Fruit fly (Drosophila melanogaster) whole organism, embryonic: Measurements from ENCODE around the gene CG33111.

Experiments
- ATbp ChIP-seq: fragments of 200-800 bp; sonication (Bioruptor generic); optimal IDR thresholded peaks from 2 replicates; lab custom pipeline; 2017; ENCODE audit warnings: missing biosample characterization, mild to moderate bottlenecking, missing genetic modification characterization, missing genetic modification reagents
- Abd-B ChIP-seq: fragments of 200-800 bp; sonication (Bioruptor generic); optimal IDR thresholded peaks from 2 replicates; lab custom pipeline; 2018; ENCODE audit warnings: missing biosample characterization, mild to moderate bottlenecking, missing genetic modification characterization, moderate library complexity
- Ada2b ChIP-seq: fragments of 200-800 bp; sonication (Bioruptor generic); IDR thresholded peaks from 2 replicates; pipeline ENCODE4 v1.3.6; 2022; ENCODE audit warnings: missing biosample characterization, missing genetic modification characterization
- Awh ChIP-seq: fragments of 200-800 bp; sonication (Bioruptor generic); IDR thresholded peaks from 2 replicates; pipeline ENCODE4, ENCODE4 v1.3.6; 2022; ENCODE audit warnings: missing biosample characterization, missing genetic modification characterization
- Bdp1 ChIP-seq: fragments of 200-800 bp; sonication (Bioruptor generic); optimal IDR thresholded peaks from 3 replicates; lab custom pipeline; 2016; ENCODE audit warnings: missing biosample characterization, missing genetic modification characterization
- Blimp-1 ChIP-seq: fragments of 200-800 bp; sonication (Bioruptor generic); optimal IDR thresholded peaks from 3 replicates; lab custom pipeline; 2018; ENCODE audit warnings: missing biosample characterization, missing genetic modification characterization, mild to moderate bottlenecking, moderate library complexity, missing genetic modification reagents
- CG10209 ChIP-seq: fragments of 200-800 bp; sonication (Bioruptor generic); optimal IDR thresholded peaks from 3 replicates; lab custom pipeline; 2017; ENCODE audit warnings: missing biosample characterization, mild to moderate bottlenecking, missing genetic modification characterization, missing genetic modification reagents
- CG1024 ChIP-seq: fragments of 200-800 bp; sonication (Bioruptor generic); IDR thresholded peaks from 2 replicates; pipeline ENCODE4 v1.3.6; 2022; ENCODE audit warnings: missing biosample characterization, missing genetic modification characterization
- CG11085 ChIP-seq: fragments of 200-800 bp; sonication (Bioruptor generic); IDR thresholded peaks from 2 replicates; pipeline ENCODE4 v1.3.6; 2022; ENCODE audit warnings: missing biosample characterization, missing genetic modification characterization
- CG11398 ChIP-seq: fragments of 200-800 bp; sonication (Bioruptor generic); optimal IDR thresholded peaks from 2 replicates; lab custom pipeline; 2016; ENCODE audit warnings: missing biosample characterization, missing genetic modification characterization
- CG14050 ChIP-seq: fragments of 200-800 bp; sonication (Bioruptor generic); IDR thresholded peaks from 3 replicates; pipeline ENCODE4 v1.3.6; 2022; ENCODE audit warnings: missing biosample characterization, missing genetic modification characterization
- CG17328 ChIP-seq: fragments of 200-800 bp; sonication (Bioruptor generic); IDR thresholded peaks from 2 replicates; pipeline ENCODE4 v1.3.6; 2022; ENCODE audit warnings: missing biosample characterization, missing genetic modification characterization
- CG17612 ChIP-seq: fragments of 200-800 bp; sonication (Bioruptor generic); IDR thresholded peaks from 2 replicates; pipeline ENCODE4 v1.3.6; 2022; ENCODE audit warnings: missing biosample characterization, missing genetic modification characterization
- CG30403 ChIP-seq: fragments of 200-800 bp; sonication (Bioruptor generic); optimal IDR thresholded peaks from 3 replicates; lab custom pipeline; 2016; ENCODE audit warnings: missing biosample characterization, missing genetic modification characterization
- CG32767 ChIP-seq: fragments of 200-800 bp; sonication (Bioruptor generic); IDR thresholded peaks from 2 replicates; pipeline ENCODE4 v1.3.6; 2022; ENCODE audit warnings: missing biosample characterization, missing genetic modification characterization
- CG3995 ChIP-seq: fragments of 200-800 bp; sonication (Bioruptor generic); optimal IDR thresholded peaks from 3 replicates; lab custom pipeline; 2016; ENCODE audit warnings: missing biosample characterization, missing genetic modification characterization
- CG43689 ChIP-seq: fragments of 200-800 bp; sonication (Bioruptor generic); IDR thresholded peaks from 2 replicates; pipeline ENCODE4 v1.3.6; 2022; ENCODE audit warnings: missing biosample characterization, missing genetic modification characterization
- CG4730 ChIP-seq: fragments of 200-800 bp; sonication (Bioruptor generic); IDR thresholded peaks from 2 replicates; pipeline ENCODE4 v1.3.6; 2022; ENCODE audit warnings: missing biosample characterization, missing genetic modification characterization
- CG4820 ChIP-seq: fragments of 200-800 bp; sonication (Bioruptor generic); optimal IDR thresholded peaks from 3 replicates; lab custom pipeline; 2016; ENCODE audit warnings: missing biosample characterization, missing genetic modification characterization
- CG5245 ChIP-seq: fragments of 200-800 bp; sonication (Bioruptor generic); optimal IDR thresholded peaks from 3 replicates; lab custom pipeline; 2016; ENCODE audit warnings: missing biosample characterization, missing genetic modification characterization
- CG8281 ChIP-seq: fragments of 200-800 bp; sonication (Bioruptor generic); optimal IDR thresholded peaks from 2 replicates; lab custom pipeline; 2018; ENCODE audit warnings: missing biosample characterization, mild to moderate bottlenecking, missing genetic modification characterization, moderate library complexity
- CoRest ChIP-seq: fragments of 200-800 bp; sonication (Bioruptor generic); optimal IDR thresholded peaks from 3 replicates; lab custom pipeline; 2018; ENCODE audit warnings: missing biosample characterization, mild to moderate bottlenecking, missing genetic modification characterization, moderate library complexity
- Doc2 ChIP-seq: fragments of 200-800 bp; sonication (Bioruptor generic); IDR thresholded peaks from 2 replicates; pipeline ENCODE4 v1.3.6; 2022; ENCODE audit warnings: missing biosample characterization, missing genetic modification characterization
- Dref ChIP-seq: fragments of 200-800 bp; sonication (Bioruptor generic); IDR thresholded peaks from 2 replicates; pipeline ENCODE4 v1.3.6; 2022; ENCODE audit warnings: missing biosample characterization, missing genetic modification characterization
- E2f1 ChIP-seq: fragments of 200-800 bp; sonication (Bioruptor generic); IDR thresholded peaks from 2 replicates; pipeline ENCODE4 v1.3.6; 2022; ENCODE audit warnings: missing biosample characterization, missing genetic modification characterization
- Gug ChIP-seq: fragments of 200-800 bp; sonication (Bioruptor generic); IDR thresholded peaks from 4 replicates; pipeline ENCODE4 v1.3.6; 2022; ENCODE audit warnings: missing biosample characterization, missing genetic modification characterization
- Lhr ChIP-seq: fragments of 200-800 bp; sonication (Bioruptor generic); optimal IDR thresholded peaks from 3 replicates; lab custom pipeline; 2017; ENCODE audit warnings: mild to moderate bottlenecking, missing biosample characterization, missing genetic modification reagents, missing genetic modification characterization
- Max ChIP-seq: fragments of 200-800 bp; sonication (Bioruptor generic); optimal IDR thresholded peaks from 2 replicates; lab custom pipeline; 2016; ENCODE audit warnings: missing biosample characterization, mild to moderate bottlenecking, missing genetic modification characterization
- Mes4 ChIP-seq: fragments of 200-800 bp; sonication (Bioruptor generic); optimal IDR thresholded peaks from 2 replicates; lab custom pipeline; 2016; ENCODE audit warnings: missing biosample characterization, missing genetic modification characterization
- Sox102F ChIP-seq: fragments of 200-800 bp; sonication (Bioruptor generic); optimal IDR thresholded peaks from 2 replicates; lab custom pipeline; 2018; ENCODE audit warnings: missing biosample characterization, mild to moderate bottlenecking, missing genetic modification characterization, moderate library complexity
- abd-A ChIP-seq: fragments of 200-800 bp; sonication (Bioruptor generic); optimal IDR thresholded peaks from 3 replicates; lab custom pipeline; 2019; ENCODE audit warnings: missing biosample characterization, mild to moderate bottlenecking, missing genetic modification characterization, moderate library complexity
- btn ChIP-seq: fragments of 200-800 bp; sonication (Bioruptor generic); optimal IDR thresholded peaks from 2 replicates; lab custom pipeline; 2016; ENCODE audit warnings: missing biosample characterization, missing genetic modification characterization
- chif ChIP-seq, 2 experiments: fragments of 200-800 bp; sonication (Bioruptor generic); optimal IDR thresholded peaks; 3 replicates each; lab custom pipeline; 2016; ENCODE audit warnings: missing biosample characterization in 2 of 2, missing genetic modification characterization in 2 of 2
- esg ChIP-seq: fragments of 200-800 bp; sonication (Bioruptor generic); conservative IDR thresholded peaks from 2 replicates; pipeline ENCODE4 v1.3.6; 2022; ENCODE audit warnings: missing biosample characterization, missing genetic modification characterization
- fd64A ChIP-seq: fragments of 200-800 bp; sonication (Bioruptor generic); optimal IDR thresholded peaks from 3 replicates; lab custom pipeline; 2018; ENCODE audit warnings: missing biosample characterization, mild to moderate bottlenecking, missing genetic modification characterization
- gsb ChIP-seq: fragments of 200-800 bp; sonication (Bioruptor generic); IDR thresholded peaks from 2 replicates; pipeline ENCODE4 v1.3.6; 2022; ENCODE audit warnings: missing biosample characterization, missing genetic modification characterization
- hth ChIP-seq: fragments of >200 bp; optimal IDR thresholded peaks from 2 replicates; lab custom pipeline; 2017; ENCODE audit warnings: inconsistent platforms
- insv ChIP-seq, 2 experiments: fragments of 200-800 bp; sonication (Bioruptor generic); optimal IDR thresholded peaks; 3 replicates each; lab custom pipeline; 2016 to 2018; ENCODE audit warnings: missing biosample characterization in 2 of 2, missing genetic modification characterization in 2 of 2
- knrl ChIP-seq: fragments of 200-800 bp; sonication (Bioruptor generic); IDR thresholded peaks from 3 replicates; pipeline ENCODE4 v1.3.6; 2022; ENCODE audit warnings: missing biosample characterization, missing genetic modification characterization; ENCODE audit not compliant: partially characterized antibody
- mld ChIP-seq: fragments of 200-800 bp; sonication (Bioruptor generic); IDR thresholded peaks from 3 replicates; pipeline ENCODE4 v1.3.6; 2022; ENCODE audit warnings: missing biosample characterization, missing genetic modification characterization; ENCODE audit not compliant: partially characterized antibody
- pho ChIP-seq: fragments of 200-800 bp; sonication (Bioruptor generic); optimal IDR thresholded peaks from 2 replicates; lab custom pipeline; 2016; ENCODE audit warnings: missing biosample characterization, missing genetic modification characterization
- phol ChIP-seq: fragments of 200-800 bp; sonication (Bioruptor generic); optimal IDR thresholded peaks from 3 replicates; lab custom pipeline; 2018; ENCODE audit warnings: missing biosample characterization, mild to moderate bottlenecking, missing genetic modification characterization, moderate library complexity
- sd ChIP-seq: fragments of 200-800 bp; sonication (Bioruptor generic); optimal IDR thresholded peaks from 3 replicates; lab custom pipeline; 2018; ENCODE audit warnings: missing biosample characterization, mild to moderate bottlenecking, missing genetic modification characterization, moderate library complexity
- sens ChIP-seq: fragments of 200-800 bp; sonication (Bioruptor generic); peaks from one replicate; lab custom pipeline; 2016; ENCODE audit warnings: missing biosample characterization, missing genetic modification characterization
- stwl ChIP-seq: fragments of 200-800 bp; sonication (Bioruptor generic); optimal IDR thresholded peaks from 3 replicates; lab custom pipeline; 2018; ENCODE audit warnings: missing biosample characterization, mild to moderate bottlenecking, missing genetic modification characterization, moderate library complexity
- tup ChIP-seq: fragments of 200-800 bp; sonication (Bioruptor generic); optimal IDR thresholded peaks from 2 replicates; lab custom pipeline; 2016; ENCODE audit warnings: missing biosample characterization, mild to moderate bottlenecking, missing genetic modification characterization, moderate library complexity
- vfl ChIP-seq: fragments of 200-800 bp; sonication (Bioruptor generic); optimal IDR thresholded peaks from 2 replicates; lab custom pipeline; 2016; ENCODE audit warnings: missing biosample characterization, missing genetic modification characterization
- vvl ChIP-seq: fragments of 200-800 bp; sonication (Bioruptor generic); IDR thresholded peaks from 2 replicates; pipeline ENCODE4 v1.3.6; 2022; ENCODE audit warnings: missing biosample characterization, missing genetic modification characterization
- wdn ChIP-seq: fragments of 200-800 bp; sonication (Bioruptor generic); IDR thresholded peaks from 2 replicates; pipeline ENCODE4 v1.3.6; 2022; ENCODE audit warnings: missing biosample characterization, missing genetic modification characterization

CG33111 gene

DNA sequence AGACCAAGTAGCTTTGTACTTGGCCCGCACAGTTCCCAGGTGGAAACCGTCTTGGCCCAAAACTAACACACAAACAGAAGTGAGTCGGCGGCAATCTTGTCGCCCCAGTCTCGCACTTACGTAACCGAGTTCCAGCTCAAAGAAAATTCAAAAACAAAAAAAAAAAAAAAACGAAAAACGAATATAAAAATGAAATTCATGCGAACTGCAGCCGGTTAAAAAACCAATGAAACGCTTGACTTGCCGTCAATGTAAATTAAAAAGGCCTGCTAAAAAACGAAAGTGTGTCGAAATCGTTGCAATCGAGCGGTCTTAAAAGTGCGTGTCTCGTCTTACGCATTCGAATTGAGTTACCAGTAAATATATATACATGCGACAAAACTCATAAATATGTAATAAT, 4.6 kb upstream of the CG33111 start (continued):
- TF ChIP-seq Blimp-1 = peak; percentile 27

DNA sequence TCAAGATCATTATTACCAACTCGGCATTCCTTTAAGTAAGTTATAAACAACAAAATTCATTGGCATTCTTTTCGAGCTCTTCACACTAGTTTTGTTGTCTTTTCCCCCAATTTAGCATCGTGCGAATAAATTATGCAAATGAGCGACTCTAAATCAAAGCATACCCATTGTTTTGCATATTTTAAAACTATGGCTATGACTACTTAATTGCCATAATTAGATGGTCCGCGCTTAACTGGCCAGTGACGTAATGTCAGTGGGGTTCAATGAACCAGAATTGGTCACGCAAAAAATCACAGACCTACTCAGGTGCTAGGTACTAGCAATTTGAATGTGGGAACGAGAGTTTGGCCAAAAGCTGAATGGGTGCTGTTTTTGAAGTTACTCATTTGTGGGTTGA, 3.9 kb upstream of the CG33111 start:
- TF ChIP-seq sens (GFP tag; lab: Kevin White, UChicago) (peak; percentile 2), sd (peak; percentile 48), CG17328 (GFP tag; lab: Robert Waterston, UW) (no peak), fd64A (GFP tag; lab: Kevin White, UChicago) (no peak), abd-A (peak; percentile 50), CG11085 (GFP tag; lab: Robert Waterston, UW) (no peak), Awh (GFP tag; lab: Robert Waterston, UW) (0 out of 2 replicates have a peak, but pooled peaks have one; percentile 36), vvl (GFP tag; lab: Robert Waterston, UW) (peak; percentile 66)

DNA sequence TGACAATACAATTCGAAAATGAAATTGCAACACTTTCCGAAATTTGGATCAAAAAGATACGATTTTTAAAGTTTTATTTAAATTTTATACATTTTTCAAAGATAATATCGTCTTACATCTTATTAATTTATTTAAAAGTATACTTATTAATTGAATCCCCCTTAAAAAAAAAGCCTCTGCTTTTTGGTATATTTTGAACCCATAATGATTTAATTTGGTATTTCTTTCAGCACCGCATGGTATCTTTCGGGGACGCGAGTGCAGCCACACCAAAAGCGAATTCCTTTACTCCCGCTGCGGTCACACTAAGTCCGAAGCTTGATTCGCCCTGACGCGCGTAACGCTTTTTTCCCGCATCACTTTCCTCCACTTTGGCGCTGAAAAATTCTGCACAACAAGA, 1.3 kb upstream of the CG33111 start:
- TF ChIP-seq CG10209 (GFP tag; lab: Kevin White, UChicago) (no peak), Ada2b (GFP tag; lab: Robert Waterston, UW) (0 out of 2 replicates have a peak, but pooled peaks have one; percentile 9), Lhr (GFP tag; lab: Kevin White, UChicago) (peak; percentile 94), CG5245 (GFP tag; lab: Kevin White, UChicago) (no peak), Gug (GFP tag; lab: Robert Waterston, UW) (no peak), ATbp (GFP tag; lab: Kevin White, UChicago) (no peak), CG32767 (no peak), chif (GFP tag; optimal IDR thresholded peaks at IDR 0.05; lab: Kevin White, UChicago) (no peak), Doc2 (GFP tag; lab: Robert Waterston, UW) (no peak), gsb (GFP tag; lab: Robert Waterston, UW) (no peak), CG4820 (GFP tag; lab: Kevin White, UChicago) (no peak), Sox102F (GFP tag; lab: Kevin White, UChicago) (peak; percentile 26), CG17612 (GFP tag; lab: Robert Waterston, UW) (no peak), tup (GFP tag; lab: Kevin White, UChicago) (no peak), CoRest (tag; lab: Kevin White, UChicago) (peak; percentile 75), esg (GFP tag; lab: Robert Waterston, UW) (no peak), mld (no peak), vfl (GFP tag; lab: Kevin White, UChicago) (peak; percentile 59), CG43689 (no peak), Abd-B (GFP tag; lab: Kevin White, UChicago) (peak; percentile 27), CG4730 (GFP tag; lab: Robert Waterston, UW) (no peak), Max (GFP tag; lab: Kevin White, UChicago) (no peak), Mes4 (GFP tag; lab: Kevin White, UChicago) (no peak), hth (lab: Kevin White, UChicago) (no peak), knrl (peak; percentile 52; the same call in 2 of the 3 replicates), stwl (tag; lab: Kevin White, UChicago) (peak; percentile 90), Bdp1 (GFP tag; lab: Kevin White, UChicago) (no peak), CG11398 (GFP tag; lab: Kevin White, UChicago) (no peak), pho (no peak), CG3995 (GFP tag; lab: Kevin White, UChicago) (no peak), Dref (peak; percentile 29; the same call in 1 of the 2 replicates), CG1024 (GFP tag; lab: Robert Waterston, UW) (no peak), wdn (GFP tag; lab: Robert Waterston, UW) (no peak), CG8281 (tag; lab: Kevin White, UChicago) (no peak), CG30403 (peak; percentile 59), E2f1 (no peak), phol (tag; lab: Kevin White, UChicago) (peak; percentile 35), CG14050 (GFP tag; lab: Robert Waterston, UW) (no peak), insv (GFP tag; optimal IDR thresholded peaks at IDR 0.05; lab: Kevin White, UChicago) (no peak), btn (GFP tag; lab: Kevin White, UChicago) (no peak)
